Comparison of ENCODE assay signal across 5 fruit fly cellular contexts in genomic region chr3R:9246879-9247621, dm6.
TF ChIP-seq lines count a peak whose summit lies in the region.

No protein-coding gene starts in this region.

- peak; percentile 11 for TF ChIP-seq CTCF in whole organism, embryonic (GFP tag; optimal IDR thresholded peaks at IDR 0.05; lab: Kevin White, UChicago)

TF ChIP-seq in whole organism, adult, 20 proteins besides CTCF, POLR2A, EP300 and RAD21:
- TF ChIP-seq CG7101 (tag; optimal IDR thresholded peaks at IDR 0.05; lab: Kevin White, UChicago) (peak; percentile 34), CG14711 (tag; optimal IDR thresholded peaks at IDR 0.05; lab: Kevin White, UChicago) (peak; percentile 24), bab1 (GFP tag; optimal IDR thresholded peaks at IDR 0.05; lab: Kevin White, UChicago) (peak; percentile 89), Crg-1 (GFP tag; optimal IDR thresholded peaks at IDR 0.05; lab: Kevin White, UChicago) (no peak)

TF ChIP-seq in whole organism, embryonic, 481 proteins besides CTCF, POLR2A, EP300 and RAD21 (continues in another document):
- TF ChIP-seq unpg (GFP tag; optimal IDR thresholded peaks at IDR 0.05; lab: Kevin White, UChicago) (peak; percentile 76), CG15011 (GFP tag; optimal IDR thresholded peaks at IDR 0.05; lab: Kevin White, UChicago) (peak; percentile 28), ase (GFP tag; IDR thresholded peaks at IDR 0.05; lab: Robert Waterston, UW) (peak; percentile 6; the same call in 1 of the 3 replicates), CG16815 (GFP tag; optimal IDR thresholded peaks at IDR 0.05; lab: Kevin White, UChicago) (no peak), tin (GFP tag; optimal IDR thresholded peaks at IDR 0.05; lab: Kevin White, UChicago) (peak; percentile 68), lola (GFP tag; optimal IDR thresholded peaks at IDR 0.05; lab: Kevin White, UChicago) (peak in 1 of 3 experiments; percentile 81), zen2 (GFP tag; IDR thresholded peaks at IDR 0.05; lab: Robert Waterston, UW; ENCODE audit: partially characterized antibody) (no peak), CG13894 (tag; optimal IDR thresholded peaks at IDR 0.05; lab: Kevin White, UChicago) (no peak), CG9817 (tag; optimal IDR thresholded peaks at IDR 0.05; lab: Kevin White, UChicago) (peak; percentile 29), CG17186 (GFP tag; optimal IDR thresholded peaks at IDR 0.05; lab: Kevin White, UChicago) (no peak), CG3847 (GFP tag; IDR thresholded peaks at IDR 0.05; lab: Robert Waterston, UW) (0 out of 2 replicates have a peak, but pooled peaks have one; percentile 13), bbx (GFP tag; IDR thresholded peaks at IDR 0.05; lab: Robert Waterston, UW; ENCODE audit: partially characterized antibody) (no peak), CG15601 (tag; optimal IDR thresholded peaks at IDR 0.05; lab: Kevin White, UChicago) (peak; percentile 85), CG30431 (GFP tag; optimal IDR thresholded peaks at IDR 0.05; lab: Kevin White, UChicago) (no peak), CG4730 (GFP tag; IDR thresholded peaks at IDR 0.05; lab: Robert Waterston, UW) (peak; percentile 46; the same call in 1 of the 2 replicates), fd64A (GFP tag; optimal IDR thresholded peaks at IDR 0.05; lab: Kevin White, UChicago) (peak; percentile 27), Hr3 (GFP tag; optimal IDR thresholded peaks at IDR 0.05; lab: Kevin White, UChicago) (peak; percentile 55), sd (tag; optimal IDR thresholded peaks at IDR 0.05; lab: Kevin White, UChicago) (no peak), psq (GFP tag; optimal IDR thresholded peaks at IDR 0.05; lab: Kevin White, UChicago) (peak; percentile 45), CG7271 (tag; optimal IDR thresholded peaks at IDR 0.05; lab: Kevin White, UChicago) (peak; percentile 54)

TF ChIP-seq in whole organism, prepupa, 60 proteins besides CTCF, POLR2A, EP300 and RAD21 (continues in another document):
- TF ChIP-seq Eip75B (GFP tag; optimal IDR thresholded peaks at IDR 0.05; lab: Kevin White, UChicago) = peak; percentile 92
- TF ChIP-seq CG11762 (GFP tag; optimal IDR thresholded peaks at IDR 0.05; lab: Kevin White, UChicago; ENCODE audit: insufficient read depth) = peak; percentile 79
- peak; percentile 28 for TF ChIP-seq fd85E (GFP tag; optimal IDR thresholded peaks at IDR 0.05; lab: Kevin White, UChicago)
- TF ChIP-seq CG1621 (tag; optimal IDR thresholded peaks at IDR 0.05; lab: Kevin White, UChicago) = peak; percentile 54
- peak; percentile 81 for TF ChIP-seq pdm3 (GFP tag; optimal IDR thresholded peaks at IDR 0.05; lab: Kevin White, UChicago)
- TF ChIP-seq Lpt (GFP tag; optimal IDR thresholded peaks at IDR 0.05; lab: Kevin White, UChicago) = peak; percentile 69
- TF ChIP-seq esn (GFP tag; optimal IDR thresholded peaks at IDR 0.05; lab: Kevin White, UChicago) = peak; percentile 95
- TF ChIP-seq Sox15 (GFP tag; optimal IDR thresholded peaks at IDR 0.05; lab: Kevin White, UChicago) = peak; percentile 46
- TF ChIP-seq CG3032 (tag; optimal IDR thresholded peaks at IDR 0.05; lab: Kevin White, UChicago) = peak; percentile 66
- peak; percentile 73 for TF ChIP-seq OdsH (GFP tag; optimal IDR thresholded peaks at IDR 0.05; lab: Kevin White, UChicago)
- TF ChIP-seq spab (GFP tag; optimal IDR thresholded peaks at IDR 0.05; lab: Kevin White, UChicago) = peak; percentile 55
- TF ChIP-seq Blimp-1 (GFP tag; optimal IDR thresholded peaks at IDR 0.05; lab: Kevin White, UChicago) = peak; percentile 79
- peak; percentile 94 for TF ChIP-seq topi (GFP tag; optimal IDR thresholded peaks at IDR 0.05; lab: Kevin White, UChicago)
- peak; percentile 86 for TF ChIP-seq CG15336 (GFP tag; IDR thresholded peaks at IDR 0.05; lab: Robert Waterston, UW)
- peak; percentile 96 for TF ChIP-seq svp (GFP tag; lab: Kevin White, UChicago)
- peak; percentile 33 for TF ChIP-seq fd59A (GFP tag; optimal IDR thresholded peaks at IDR 0.05; lab: Kevin White, UChicago)
- no peak for TF ChIP-seq CG11294 (GFP tag; IDR thresholded peaks at IDR 0.05; lab: Robert Waterston, UW)
- TF ChIP-seq Gug (GFP tag; IDR thresholded peaks at IDR 0.05; lab: Robert Waterston, UW) = peak; percentile 51
- TF ChIP-seq CG7368 (GFP tag; optimal IDR thresholded peaks at IDR 0.05; lab: Kevin White, UChicago) = peak; percentile 58
- TF ChIP-seq CG16779 (tag; optimal IDR thresholded peaks at IDR 0.05; lab: Kevin White, UChicago) = peak; percentile 60
- peak; percentile 39 for TF ChIP-seq dac (GFP tag; optimal IDR thresholded peaks at IDR 0.05; lab: Kevin White, UChicago)
- peak; percentile 61 for TF ChIP-seq net (GFP tag; optimal IDR thresholded peaks at IDR 0.05; lab: Kevin White, UChicago)
- peak; percentile 56 for TF ChIP-seq CG9139 (GFP tag; optimal IDR thresholded peaks at IDR 0.05; lab: Kevin White, UChicago)

TF ChIP-seq in whole organism, pupa, 21 proteins besides CTCF, POLR2A, EP300 and RAD21:
- TF ChIP-seq Pif1A (GFP tag; optimal IDR thresholded peaks at IDR 0.05; lab: Kevin White, UChicago) (peak; percentile 87), gl (tag; optimal IDR thresholded peaks at IDR 0.05; lab: Kevin White, UChicago) (peak; percentile 50), CG15710 (tag; optimal IDR thresholded peaks at IDR 0.05; lab: Kevin White, UChicago) (peak; percentile 71), CG17806 (tag; optimal IDR thresholded peaks at IDR 0.05; lab: Kevin White, UChicago) (peak; percentile 81), D1 (tag; optimal IDR thresholded peaks at IDR 0.05; lab: Kevin White, UChicago) (peak; percentile 94), CG12605 (GFP tag; IDR thresholded peaks at IDR 0.05; lab: Robert Waterston, UW) (peak; percentile 81), CG4496 (GFP tag; IDR thresholded peaks at IDR 0.05; lab: Robert Waterston, UW) (peak; percentile 68), CG13204 (GFP tag; optimal IDR thresholded peaks at IDR 0.05; lab: Kevin White, UChicago) (peak; percentile 29), CG10348 (GFP tag; IDR thresholded peaks at IDR 0.05; lab: Robert Waterston, UW) (no peak), Ets98B (GFP tag; IDR thresholded peaks at IDR 0.05; lab: Robert Waterston, UW) (peak; percentile 77), CG8159 (tag; optimal IDR thresholded peaks at IDR 0.05; lab: Kevin White, UChicago) (peak; percentile 80), CG14655 (GFP tag; optimal IDR thresholded peaks at IDR 0.05; lab: Kevin White, UChicago) (peak; percentile 90), CG9948 (tag; optimal IDR thresholded peaks at IDR 0.05; lab: Kevin White, UChicago) (peak; percentile 72), fd96Ca (GFP tag; IDR thresholded peaks at IDR 0.05; lab: Robert Waterston, UW) (no peak), Pif1B (GFP tag; optimal IDR thresholded peaks at IDR 0.05; lab: Kevin White, UChicago) (peak; percentile 69), rn (GFP tag; IDR thresholded peaks at IDR 0.05; lab: Robert Waterston, UW) (no peak), EcR (GFP tag; optimal IDR thresholded peaks at IDR 0.05; lab: Kevin White, UChicago) (peak; percentile 36), CG34367 (tag; optimal IDR thresholded peaks at IDR 0.05; lab: Kevin White, UChicago) (peak; percentile 67), CG32121 (GFP tag; IDR thresholded peaks at IDR 0.05; lab: Robert Waterston, UW) (0 out of 2 replicates have a peak, but pooled peaks have one; percentile 31), CG8301 (tag; optimal IDR thresholded peaks at IDR 0.05; lab: Kevin White, UChicago) (peak; percentile 90), Snoo (tag; optimal IDR thresholded peaks at IDR 0.05; lab: Kevin White, UChicago) (peak; percentile 81)
TF ChIP-seq in whole organism, pupa: peak in this region for 18.

TF ChIP-seq in whole organism, wandering third instar larva, 38 proteins besides CTCF, POLR2A, EP300 and RAD21 (continues in another document):
- TF ChIP-seq Hr78 (GFP tag; optimal IDR thresholded peaks at IDR 0.05; lab: Kevin White, UChicago) = no peak
- peak; percentile 89 for TF ChIP-seq br (GFP tag; optimal IDR thresholded peaks at IDR 0.05; lab: Kevin White, UChicago)
- no peak for TF ChIP-seq jim (GFP tag; optimal IDR thresholded peaks at IDR 0.05; lab: Kevin White, UChicago)
- peak; percentile 60 for TF ChIP-seq CG32264 (GFP tag; optimal IDR thresholded peaks at IDR 0.05; lab: Kevin White, UChicago)
- TF ChIP-seq psq (GFP tag; optimal IDR thresholded peaks at IDR 0.05; lab: Kevin White, UChicago) = peak; percentile 96
- peak; percentile 9 for TF ChIP-seq sv (GFP tag; optimal IDR thresholded peaks at IDR 0.05; lab: Kevin White, UChicago)
- peak; percentile 86 for TF ChIP-seq rgr (GFP tag; optimal IDR thresholded peaks at IDR 0.05; lab: Kevin White, UChicago)
- no peak for TF ChIP-seq CrebA (GFP tag; optimal IDR thresholded peaks at IDR 0.05; lab: Kevin White, UChicago; ENCODE audit: borderline replicate concordance)
- TF ChIP-seq OdsH (GFP tag; optimal IDR thresholded peaks at IDR 0.05; lab: Kevin White, UChicago) = peak; percentile 90
- peak; percentile 5 for TF ChIP-seq GATAd (GFP tag; optimal IDR thresholded peaks at IDR 0.05; lab: Kevin White, UChicago)
- no peak for TF ChIP-seq Dfd (GFP tag; optimal IDR thresholded peaks at IDR 0.05; lab: Kevin White, UChicago)
- TF ChIP-seq Jra (GFP tag; optimal IDR thresholded peaks at IDR 0.05; lab: Kevin White, UChicago) = peak; percentile 83
- TF ChIP-seq ey (GFP tag; optimal IDR thresholded peaks at IDR 0.05; lab: Kevin White, UChicago) = peak; percentile 85
- TF ChIP-seq HLH106 (tag; optimal IDR thresholded peaks at IDR 0.05; lab: Kevin White, UChicago) = peak; percentile 86
- TF ChIP-seq foxo (GFP tag; optimal IDR thresholded peaks at IDR 0.05; lab: Kevin White, UChicago) = peak; percentile 22 to 88
- TF ChIP-seq Mio (GFP tag; optimal IDR thresholded peaks at IDR 0.05; lab: Kevin White, UChicago) = no peak
- peak; percentile 92 for TF ChIP-seq h (GFP tag; optimal IDR thresholded peaks at IDR 0.05; lab: Kevin White, UChicago)
- no peak for TF ChIP-seq Myc (optimal IDR thresholded peaks at IDR 0.05; lab: Kevin White, UChicago)
- no peak for TF ChIP-seq pan (optimal IDR thresholded peaks at IDR 0.05; lab: Kevin White, UChicago)
- no peak for TF ChIP-seq usp (GFP tag; optimal IDR thresholded peaks at IDR 0.05; lab: Kevin White, UChicago)
- no peak for TF ChIP-seq lola (GFP tag; optimal IDR thresholded peaks at IDR 0.05; lab: Kevin White, UChicago)
- TF ChIP-seq dl (GFP tag; optimal IDR thresholded peaks at IDR 0.05; lab: Kevin White, UChicago; ENCODE audit: insufficient read depth in 1 of 2, partially characterized antibody in 2 of 2) = peak in 1 of 2 experiments; percentile 51
- TF ChIP-seq Hnf4 (GFP tag; optimal IDR thresholded peaks at IDR 0.05; lab: Kevin White, UChicago) = peak; percentile 78
- TF ChIP-seq Hr83 (GFP tag; optimal IDR thresholded peaks at IDR 0.05; lab: Kevin White, UChicago; ENCODE audit: poor library complexity, severe bottlenecking) = no peak
- TF ChIP-seq brk (GFP tag; optimal IDR thresholded peaks at IDR 0.05; lab: Kevin White, UChicago) = peak; percentile 78
- peak; percentile 23 for TF ChIP-seq dsf (GFP tag; optimal IDR thresholded peaks at IDR 0.05; lab: Kevin White, UChicago; ENCODE audit: borderline replicate concordance)
- peak; percentile 90 for TF ChIP-seq woc (GFP tag; optimal IDR thresholded peaks at IDR 0.05; lab: Kevin White, UChicago)
- TF ChIP-seq Abd-B (GFP tag; optimal IDR thresholded peaks at IDR 0.05; lab: Kevin White, UChicago) = no peak
- TF ChIP-seq sage (GFP tag; optimal IDR thresholded peaks at IDR 0.05; lab: Kevin White, UChicago) = peak; percentile 64
